Worm (Caenorhabditis elegans): ENCODE data around the gene srw-79.

DNA sequence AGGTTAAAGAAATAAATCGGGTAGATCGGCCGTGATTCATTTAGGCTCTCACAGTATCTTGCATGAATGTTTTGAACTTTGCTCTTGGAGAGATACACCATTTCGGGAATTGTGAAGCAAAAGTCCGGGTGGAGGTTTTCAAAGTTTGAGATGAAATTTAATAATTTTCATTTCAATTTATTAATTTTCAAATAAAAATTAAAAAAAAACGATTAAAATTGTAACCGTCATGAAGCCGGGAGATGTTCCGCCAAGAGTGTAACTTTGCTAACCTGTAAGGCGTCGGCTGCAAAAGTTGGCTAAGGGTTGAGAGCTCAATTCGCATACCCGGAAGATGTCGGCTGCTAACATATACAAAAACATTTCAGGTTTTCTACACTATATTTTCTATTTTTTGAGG, 12.2 kb upstream of the srw-79 start, which contains the start of gene irld-67:
- TF ChIP-seq ref-1 (GFP tag; conservative IDR thresholded peaks at IDR 0.05) (no peak), klf-2 (GFP tag; conservative IDR thresholded peaks at IDR 0.05) (no peak), cog-1 (tag; optimal IDR thresholded peaks at IDR 0.05) (no peak), ztf-23 (GFP tag; IDR thresholded peaks at IDR 0.05) (no peak), med-1 (GFP tag; optimal IDR thresholded peaks at IDR 0.05; ENCODE audit: insufficient read depth) (no peak), flt-1 (GFP tag; IDR thresholded peaks at IDR 0.05) (no peak), T22C8.4 (GFP tag; IDR thresholded peaks at IDR 0.05) (no peak)
